Fruit fly (Drosophila melanogaster): ENCODE measurements around the gene PyK.

The PyK gene

DNA sequence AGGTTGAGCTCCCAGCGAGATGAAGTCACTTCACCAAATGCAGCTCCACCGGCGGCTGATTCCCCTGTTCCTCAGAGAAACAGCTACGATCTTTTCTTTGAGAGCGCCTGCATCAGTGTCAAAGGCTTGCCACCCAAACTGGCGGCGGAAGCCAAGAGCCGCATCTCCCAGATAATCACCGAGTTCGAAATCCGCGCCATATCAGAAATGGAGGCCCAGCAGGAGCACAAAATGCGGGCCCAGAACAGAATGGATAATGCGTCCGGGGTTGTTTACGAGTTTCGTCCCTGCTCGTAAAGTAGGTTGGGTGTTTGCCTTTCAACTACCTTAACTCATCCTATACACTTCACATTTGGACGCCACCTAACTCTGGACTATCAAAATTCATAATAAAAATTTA lies 14.4 kb downstream of the PyK start, which contains the start of gene Gpdh3:
TSS of gene Gpdh3 (plus strand) at position 301 of the 400 bp plus-strand sequence.
- no peak for TF ChIP-seq Ets21C (GFP tag; optimal IDR thresholded peaks at IDR 0.05)
- no peak for TF ChIP-seq CG31627 (GFP tag; optimal IDR thresholded peaks at IDR 0.05)
- TF ChIP-seq spab (GFP tag; optimal IDR thresholded peaks at IDR 0.05): no peak
- no peak for TF ChIP-seq Eip93F (GFP tag; optimal IDR thresholded peaks at IDR 0.05)
- TF ChIP-seq CG34406 (GFP tag; optimal IDR thresholded peaks at IDR 0.05): no peak
- TF ChIP-seq CG10631 (GFP tag; optimal IDR thresholded peaks at IDR 0.05): no peak
- no peak for TF ChIP-seq Hr39 (GFP tag; optimal IDR thresholded peaks at IDR 0.05)
- TF ChIP-seq Ets96B (tag; optimal IDR thresholded peaks at IDR 0.05): no peak
- TF ChIP-seq fd85E (GFP tag; optimal IDR thresholded peaks at IDR 0.05): no peak
- no peak for TF ChIP-seq CG8632 (GFP tag; optimal IDR thresholded peaks at IDR 0.05)
- no peak for TF ChIP-seq Hr38 (GFP tag; optimal IDR thresholded peaks at IDR 0.05)
- no peak for TF ChIP-seq fkh (GFP tag; optimal IDR thresholded peaks at IDR 0.05)
- TF ChIP-seq CG9139 (GFP tag; optimal IDR thresholded peaks at IDR 0.05): no peak
- no peak for TF ChIP-seq Hr4 (GFP tag; optimal IDR thresholded peaks at IDR 0.05)
- TF ChIP-seq achi (GFP tag; optimal IDR thresholded peaks at IDR 0.05): no peak
- TF ChIP-seq ss (GFP tag; optimal IDR thresholded peaks at IDR 0.05): no peak
- no peak for TF ChIP-seq CG3919 (GFP tag; optimal IDR thresholded peaks at IDR 0.05)
- TF ChIP-seq topi (GFP tag; optimal IDR thresholded peaks at IDR 0.05): no peak
- no peak for TF ChIP-seq CG11294 (GFP tag; IDR thresholded peaks at IDR 0.05)

DNA sequence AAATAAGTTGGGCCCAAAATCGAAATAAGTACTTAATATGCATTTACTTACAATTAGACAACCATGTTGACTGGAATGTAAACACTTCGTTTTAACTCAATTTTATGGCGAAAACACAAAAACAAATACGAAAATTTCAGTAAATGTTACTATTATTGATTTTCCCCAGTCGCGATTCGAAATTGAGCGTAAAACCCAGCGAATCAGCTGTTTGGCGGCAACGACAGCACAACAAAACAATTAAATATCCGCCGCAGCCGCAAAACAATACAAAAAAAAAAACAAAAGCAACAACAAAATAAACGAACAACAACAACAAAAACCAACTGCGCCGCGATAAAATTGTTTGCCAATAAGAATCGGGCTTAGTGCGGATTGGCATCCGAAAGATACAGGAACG lies 22.3 kb downstream of the PyK start, which contains the start of the genes CAH8 and CG7059:
TSS of gene CAH8 (minus strand) at position 101 of the 400 bp plus-strand sequence.
TSS of gene CG7059 (plus strand) at position 167 of the 400 bp plus-strand sequence.
- no peak for TF ChIP-seq acj6 (GFP tag; optimal IDR thresholded peaks at IDR 0.05)

DNA sequence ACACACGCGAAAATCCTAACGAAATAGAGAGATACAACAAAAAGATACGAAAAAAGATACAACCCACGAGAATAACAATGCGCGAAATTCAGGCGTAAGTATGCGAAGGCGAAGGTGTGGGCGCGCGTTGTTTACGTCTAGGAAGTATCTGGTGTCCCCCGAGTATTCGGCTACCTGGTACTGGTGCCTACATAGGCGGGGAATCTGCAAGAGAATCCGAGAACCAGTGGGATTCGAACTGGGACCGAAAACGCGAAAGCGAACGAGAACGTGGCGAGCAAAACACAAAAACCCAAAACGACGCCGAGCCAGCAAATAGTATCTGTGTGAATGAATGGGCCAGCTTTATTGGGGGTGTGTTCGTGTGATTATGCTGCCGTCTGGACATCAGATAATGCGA lies 22.8 kb downstream of the PyK start:
- TF ChIP-seq CG6163 (GFP tag; IDR thresholded peaks at IDR 0.05): no peak
- TF ChIP-seq topi (GFP tag; optimal IDR thresholded peaks at IDR 0.05): no peak
- TF ChIP-seq CG8632 (GFP tag; optimal IDR thresholded peaks at IDR 0.05): no peak
- TF ChIP-seq CG6854 (GFP tag; optimal IDR thresholded peaks at IDR 0.05): no peak
- TF ChIP-seq pdm3 (GFP tag; optimal IDR thresholded peaks at IDR 0.05): no peak
- TF ChIP-seq cyc (GFP tag; optimal IDR thresholded peaks at IDR 0.05): no peak
- TF ChIP-seq Eip93F (GFP tag; optimal IDR thresholded peaks at IDR 0.05): no peak
- no peak for TF ChIP-seq CG16779 (tag; optimal IDR thresholded peaks at IDR 0.05)
- TF ChIP-seq CG6808 (GFP tag; optimal IDR thresholded peaks at IDR 0.05): no peak
- TF ChIP-seq achi (GFP tag; optimal IDR thresholded peaks at IDR 0.05): no peak
- no peak for TF ChIP-seq CG6792 (GFP tag; optimal IDR thresholded peaks at IDR 0.05)
- no peak for TF ChIP-seq CG7368 (GFP tag; optimal IDR thresholded peaks at IDR 0.05)
- TF ChIP-seq OdsH (GFP tag; optimal IDR thresholded peaks at IDR 0.05): no peak
- TF ChIP-seq Hr39 (GFP tag; optimal IDR thresholded peaks at IDR 0.05): no peak
- no peak for TF ChIP-seq Hr4 (GFP tag; optimal IDR thresholded peaks at IDR 0.05)
- TF ChIP-seq CG11902 (GFP tag; optimal IDR thresholded peaks at IDR 0.05): no peak
- no peak for TF ChIP-seq CG31627 (GFP tag; optimal IDR thresholded peaks at IDR 0.05)
- TF ChIP-seq fkh (GFP tag; optimal IDR thresholded peaks at IDR 0.05): no peak
- TF ChIP-seq CG11762 (GFP tag; optimal IDR thresholded peaks at IDR 0.05; ENCODE audit: insufficient read depth): no peak
- no peak for TF ChIP-seq CG3919 (GFP tag; optimal IDR thresholded peaks at IDR 0.05)

DNA sequence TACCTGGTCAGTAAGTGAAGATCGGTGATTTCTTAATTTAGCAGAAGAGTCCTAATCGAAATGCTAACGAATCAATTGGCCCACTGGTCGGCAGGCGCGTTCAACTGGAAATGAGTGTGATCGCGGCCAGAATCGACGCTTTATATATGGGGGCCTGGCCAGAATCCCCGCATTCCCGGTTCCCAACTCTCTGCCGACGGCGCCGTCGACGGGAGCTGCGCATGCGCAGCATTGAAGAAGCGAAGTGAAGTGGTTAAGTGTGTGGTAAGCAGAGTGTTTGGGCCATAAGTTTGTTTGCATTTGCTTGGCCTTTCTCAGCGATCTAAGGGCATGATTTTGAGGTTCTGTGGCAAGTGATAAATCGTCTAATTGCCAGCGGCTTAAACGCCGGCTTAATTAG lies 26.7 kb downstream of the PyK start, which contains the start of gene CG13857:
TSS of gene CG13857 (minus strand) at position 101 of the 400 bp plus-strand sequence.
- TF ChIP-seq Blimp-1 (GFP tag; optimal IDR thresholded peaks at IDR 0.05) (no peak), CG6808 (GFP tag; optimal IDR thresholded peaks at IDR 0.05) (no peak), Ets96B (tag; optimal IDR thresholded peaks at IDR 0.05) (no peak), CG11902 (GFP tag; optimal IDR thresholded peaks at IDR 0.05) (no peak), CG3032 (tag; optimal IDR thresholded peaks at IDR 0.05) (no peak), Eip93F (GFP tag; optimal IDR thresholded peaks at IDR 0.05) (no peak), CG3919 (GFP tag; optimal IDR thresholded peaks at IDR 0.05) (no peak), CG7368 (GFP tag; optimal IDR thresholded peaks at IDR 0.05) (no peak), lz (GFP tag; optimal IDR thresholded peaks at IDR 0.05) (no peak), eg (GFP tag; IDR thresholded peaks at IDR 0.05) (no peak), pdm3 (GFP tag; optimal IDR thresholded peaks at IDR 0.05) (no peak), CG6276 (GFP tag; optimal IDR thresholded peaks at IDR 0.05) (no peak), fd59A (GFP tag; optimal IDR thresholded peaks at IDR 0.05) (no peak), dsx (GFP tag; optimal IDR thresholded peaks at IDR 0.05; ENCODE audit: poor library complexity, severe bottlenecking) (no peak), CG6854 (GFP tag; optimal IDR thresholded peaks at IDR 0.05) (no peak), CG8319 (GFP tag; optimal IDR thresholded peaks at IDR 0.05) (no peak), CG11294 (GFP tag; IDR thresholded peaks at IDR 0.05) (no peak)
